Worm (Caenorhabditis elegans) whole organism, L2 larva: ENCODE data around the gene idpp-5.

Experiments used
- ama-1 ChIP-seq: fragments of 150-350 bp; optimal IDR thresholded peaks from 2 replicates; lab custom pipeline; 2018; ENCODE audit warnings: inconsistent platforms
- lin-39 ChIP-seq: fragments of 150-350 bp; optimal IDR thresholded peaks from 2 replicates; lab custom pipeline; 2014; ENCODE audit warnings: missing biosample characterization, missing genetic modification reagents, missing genetic modification characterization
- nhr-10 ChIP-seq: sonication (generic microtip); optimal IDR thresholded peaks from 2 replicates; lab custom pipeline; 2017; ENCODE audit warnings: missing biosample characterization, missing genetic modification characterization

ce11 chrX:3787431-3788076 lies 5.1 kb downstream of the idpp-5 start, which contains the start of gene pmpl-1:
- TF ChIP-seq lin-39 (tag; lab: Kevin White, UChicago) (no peak), nhr-10 (no peak), ama-1 (lab: Kevin White, UChicago) (no peak)
